Fruit fly (Drosophila melanogaster) whole organism, embryonic: ENCODE data around the gene CG34303.
A peak's percentile ranks its signal among the peaks of the same experiment; 100 is the strongest.

Experiments used
- Awh ChIP-seq: fragments of 200-800 bp; sonication (Bioruptor generic); IDR thresholded peaks from 2 replicates; pipeline ENCODE4, ENCODE4 v1.3.6; 2022; ENCODE audit warnings: missing biosample characterization, missing genetic modification characterization
- Bgb ChIP-seq: fragments of 200-800 bp; sonication (Bioruptor generic); IDR thresholded peaks from 2 replicates; pipeline ENCODE4 v1.3.6; 2022; ENCODE audit warnings: missing biosample characterization, missing genetic modification characterization; ENCODE audit not compliant: partially characterized antibody
- CG10209 ChIP-seq: fragments of 200-800 bp; sonication (Bioruptor generic); optimal IDR thresholded peaks from 3 replicates; lab custom pipeline; 2017; ENCODE audit warnings: missing biosample characterization, mild to moderate bottlenecking, missing genetic modification characterization, missing genetic modification reagents
- CG12391 ChIP-seq: fragments of 200-800 bp; sonication (Bioruptor generic); optimal IDR thresholded peaks from 3 replicates; lab custom pipeline; 2018; ENCODE audit warnings: missing biosample characterization, mild to moderate bottlenecking, missing genetic modification characterization, moderate library complexity
- CG1529 ChIP-seq: fragments of 200-800 bp; sonication (Bioruptor generic); optimal IDR thresholded peaks from 3 replicates; lab custom pipeline; 2018; ENCODE audit warnings: missing biosample characterization, missing genetic modification characterization
- CG15601 ChIP-seq: fragments of 200-800 bp; sonication (Bioruptor generic); optimal IDR thresholded peaks from 3 replicates; lab custom pipeline; 2019; ENCODE audit warnings: missing biosample characterization, mild to moderate bottlenecking, missing genetic modification characterization, moderate library complexity
- CG17186 ChIP-seq: fragments of 200-800 bp; sonication (Bioruptor generic); optimal IDR thresholded peaks from 3 replicates; lab custom pipeline; 2017; ENCODE audit warnings: missing biosample characterization, missing genetic modification reagents, missing genetic modification characterization
- CG17328 ChIP-seq: fragments of 200-800 bp; sonication (Bioruptor generic); IDR thresholded peaks from 2 replicates; pipeline ENCODE4 v1.3.6; 2022; ENCODE audit warnings: missing biosample characterization, missing genetic modification characterization
- CG17912 ChIP-seq: fragments of 200-800 bp; sonication (Bioruptor generic); optimal IDR thresholded peaks from 2 replicates; lab custom pipeline; 2018; ENCODE audit warnings: missing biosample characterization, mild to moderate bottlenecking, missing genetic modification characterization
- CG18476 ChIP-seq: fragments of 200-800 bp; sonication (Bioruptor generic); optimal IDR thresholded peaks from 2 replicates; lab custom pipeline; 2016; ENCODE audit warnings: missing biosample characterization, mild to moderate bottlenecking, missing genetic modification characterization
- CG30020 ChIP-seq: fragments of 200-800 bp; optimal IDR thresholded peaks from 2 replicates; lab custom pipeline; 2019; ENCODE audit warnings: missing biosample characterization, mild to moderate bottlenecking, missing genetic modification characterization, moderate library complexity
- CG3065 ChIP-seq: fragments of 200-800 bp; sonication (Bioruptor generic); optimal IDR thresholded peaks from 2 replicates; lab custom pipeline; 2016; ENCODE audit warnings: missing biosample characterization, missing genetic modification characterization
- CG34376 ChIP-seq: fragments of 200-800 bp; sonication (Bioruptor generic); optimal IDR thresholded peaks from 2 replicates; lab custom pipeline; 2018; ENCODE audit warnings: missing biosample characterization, mild to moderate bottlenecking, missing genetic modification characterization
- CG3838 ChIP-seq: fragments of 200-800 bp; sonication (Bioruptor generic); optimal IDR thresholded peaks from 3 replicates; lab custom pipeline; 2016; ENCODE audit warnings: missing biosample characterization, missing genetic modification characterization
- CG6254 ChIP-seq: fragments of 200-800 bp; sonication (Bioruptor generic); optimal IDR thresholded peaks from 3 replicates; lab custom pipeline; 2017; ENCODE audit warnings: mild to moderate bottlenecking, missing biosample characterization, missing genetic modification reagents, missing genetic modification characterization
- CG6765 ChIP-seq: fragments of 200-800 bp; sonication (Bioruptor generic); optimal IDR thresholded peaks from 3 replicates; lab custom pipeline; 2017; ENCODE audit warnings: missing biosample characterization, mild to moderate bottlenecking, missing genetic modification characterization
- CG7745 ChIP-seq: fragments of 200-800 bp; sonication (Bioruptor generic); optimal IDR thresholded peaks from 2 replicates; lab custom pipeline; 2018; ENCODE audit warnings: missing biosample characterization, mild to moderate bottlenecking, missing genetic modification characterization, moderate library complexity
- CG8765 ChIP-seq: fragments of 200-800 bp; sonication (Bioruptor generic); IDR thresholded peaks from 2 replicates; pipeline ENCODE4 v1.3.6; 2022; ENCODE audit warnings: missing biosample characterization, missing genetic modification characterization
- CG8944 ChIP-seq: fragments of 200-800 bp; sonication (Bioruptor generic); optimal IDR thresholded peaks from 3 replicates; lab custom pipeline; 2016; ENCODE audit warnings: missing biosample characterization, missing genetic modification characterization
- Camta ChIP-seq: fragments of 200-800 bp; sonication (Bioruptor generic); optimal IDR thresholded peaks from 2 replicates; lab custom pipeline; 2016; ENCODE audit warnings: missing biosample characterization, missing genetic modification characterization
- Dad ChIP-seq: fragments of 200-800 bp; sonication (Bioruptor generic); optimal IDR thresholded peaks from 3 replicates; lab custom pipeline; 2016; ENCODE audit warnings: missing biosample characterization, missing genetic modification characterization
- Dip2 ChIP-seq: fragments of 200-800 bp; sonication (Bioruptor generic); IDR thresholded peaks from 2 replicates; pipeline ENCODE4 v1.3.6; 2022; ENCODE audit warnings: missing biosample characterization, missing genetic modification characterization
- Drgx ChIP-seq: fragments of 200-800 bp; sonication (Bioruptor generic); IDR thresholded peaks from 2 replicates; pipeline ENCODE4 v1.3.6; 2022; ENCODE audit warnings: missing biosample characterization, missing genetic modification characterization
- Fer3 ChIP-seq: fragments of 200-800 bp; sonication (Bioruptor generic); optimal IDR thresholded peaks from 2 replicates; lab custom pipeline; 2018; ENCODE audit warnings: missing biosample characterization, mild to moderate bottlenecking, missing genetic modification characterization, moderate library complexity
- H15 ChIP-seq: fragments of 200-800 bp; sonication (Bioruptor generic); IDR thresholded peaks from 3 replicates; pipeline ENCODE4 v1.3.6; 2022; ENCODE audit warnings: missing biosample characterization, missing genetic modification characterization
- NFAT ChIP-seq: fragments of 200-800 bp; sonication (Bioruptor generic); IDR thresholded peaks from 2 replicates; pipeline ENCODE4 v1.3.6; 2022; ENCODE audit warnings: missing biosample characterization, missing genetic modification characterization
- Oaz ChIP-seq: fragments of 200-800 bp; sonication (Bioruptor generic); IDR thresholded peaks from 2 replicates; pipeline ENCODE4 v1.3.6; 2022; ENCODE audit warnings: missing biosample characterization, missing genetic modification characterization
- Sox100B ChIP-seq: fragments of 200-800 bp; sonication (Bioruptor generic); optimal IDR thresholded peaks from 3 replicates; lab custom pipeline; 2018; ENCODE audit warnings: missing biosample characterization, mild to moderate bottlenecking, missing genetic modification characterization
- Sry-β ChIP-seq: fragments of 200-800 bp; sonication (Bioruptor generic); optimal IDR thresholded peaks from 2 replicates; lab custom pipeline; 2018; ENCODE audit warnings: missing biosample characterization, mild to moderate bottlenecking, missing genetic modification characterization, moderate library complexity
- Taf1 ChIP-seq: fragments of 200-800 bp; sonication (Bioruptor generic); IDR thresholded peaks from 2 replicates; pipeline ENCODE4 v1.3.6; 2022; ENCODE audit warnings: missing biosample characterization, missing genetic modification characterization
- Tbp ChIP-seq: fragments of >200 bp; optimal IDR thresholded peaks from 2 replicates; lab custom pipeline; 2018; ENCODE audit warnings: missing biosample characterization, missing genetic modification characterization
- bab2 ChIP-seq: fragments of 200-800 bp; sonication (Bioruptor generic); optimal IDR thresholded peaks from 2 replicates; lab custom pipeline; 2016; ENCODE audit warnings: missing biosample characterization, missing genetic modification characterization
- bcd ChIP-seq: fragments of 200-800 bp; sonication (Bioruptor generic); optimal IDR thresholded peaks from 2 replicates; lab custom pipeline; 2017; ENCODE audit warnings: missing biosample characterization, mild to moderate bottlenecking, missing genetic modification characterization
- chif ChIP-seq, 2 experiments: fragments of 200-800 bp; sonication (Bioruptor generic); optimal IDR thresholded peaks; 3 replicates each; lab custom pipeline; 2016; ENCODE audit warnings: missing biosample characterization in 2 of 2, missing genetic modification characterization in 2 of 2
- crc ChIP-seq: fragments of 200-800 bp; sonication (Bioruptor generic); optimal IDR thresholded peaks from 2 replicates; lab custom pipeline; 2016; ENCODE audit warnings: missing biosample characterization, missing genetic modification characterization
- dysf ChIP-seq: fragments of 200-800 bp; sonication (Bioruptor generic); IDR thresholded peaks from 3 replicates; pipeline ENCODE4 v1.3.6; 2022; ENCODE audit warnings: missing biosample characterization, missing genetic modification characterization
- gcm ChIP-seq: fragments of 200-800 bp; sonication (Bioruptor generic); optimal IDR thresholded peaks from 2 replicates; lab custom pipeline; 2019; ENCODE audit warnings: missing biosample characterization, mild to moderate bottlenecking, missing genetic modification characterization, moderate library complexity
- gt ChIP-seq: fragments of 200-800 bp; sonication (Bioruptor generic); IDR thresholded peaks from 2 replicates; pipeline ENCODE4 v1.3.6; 2022; ENCODE audit warnings: missing biosample characterization, missing genetic modification characterization
- hth ChIP-seq: fragments of >200 bp; optimal IDR thresholded peaks from 2 replicates; lab custom pipeline; 2017; ENCODE audit warnings: inconsistent platforms
- jigr1 ChIP-seq: fragments of 200-800 bp; sonication (Bioruptor generic); IDR thresholded peaks from 3 replicates; pipeline ENCODE4 v1.3.6; 2022; ENCODE audit warnings: missing biosample characterization, missing genetic modification characterization
- kay ChIP-seq: fragments of 200-800 bp; sonication (Bioruptor generic); optimal IDR thresholded peaks from 2 replicates; lab custom pipeline; 2016; ENCODE audit warnings: missing biosample characterization, missing genetic modification characterization
- pb ChIP-seq: fragments of 200-800 bp; sonication (Bioruptor generic); optimal IDR thresholded peaks from 3 replicates; lab custom pipeline; 2016; ENCODE audit warnings: missing biosample characterization, missing genetic modification characterization
- peb ChIP-seq: fragments of 200-800 bp; sonication (Bioruptor generic); IDR thresholded peaks from 2 replicates; pipeline ENCODE4 v1.3.6; 2022; ENCODE audit warnings: missing biosample characterization, missing genetic modification characterization
- prd ChIP-seq, 3 experiments: fragments of >200 bp in 2 of 3; fragments of 200-800 bp in 1 of 3; sonication (Bioruptor generic) in 1 of 3; optimal IDR thresholded peaks in 2 of 3; IDR thresholded peaks in 1 of 3; 2 replicates in 2 of 3; 3 replicates in 1 of 3; pipeline versions ENCODE4 v1.3.6 to Lab custom; 2017 to 2022; ENCODE audit warnings: missing biosample characterization in 1 of 3, missing genetic modification characterization in 1 of 3
- pros ChIP-seq: fragments of 200-800 bp; sonication (Bioruptor generic); optimal IDR thresholded peaks from 3 replicates; lab custom pipeline; 2019; ENCODE audit warnings: missing biosample characterization, mild to moderate bottlenecking, missing genetic modification characterization, moderate library complexity
- psq ChIP-seq: fragments of 200-800 bp; sonication (Bioruptor generic); optimal IDR thresholded peaks from 2 replicates; lab custom pipeline; 2017; ENCODE audit warnings: missing biosample characterization, missing genetic modification characterization
- row ChIP-seq: fragments of 200-800 bp; sonication (Bioruptor generic); IDR thresholded peaks from 3 replicates; pipeline ENCODE4 v1.3.6; 2022; ENCODE audit warnings: missing biosample characterization, missing genetic modification characterization
- sc ChIP-seq, 3 experiments: fragments of >200 bp in 2 of 3; fragments of 200-800 bp in 1 of 3; sonication (Bioruptor generic) in 1 of 3; optimal IDR thresholded peaks; 2 replicates in 2 of 3; 3 replicates in 1 of 3; lab custom pipeline; 2017; ENCODE audit warnings: mild to moderate bottlenecking in 1 of 3, missing biosample characterization in 1 of 3, missing genetic modification characterization in 1 of 3, missing genetic modification reagents in 1 of 3
- sr ChIP-seq: fragments of 200-800 bp; sonication (Bioruptor generic); IDR thresholded peaks from 3 replicates; pipeline ENCODE4 v1.3.6; 2022; ENCODE audit warnings: missing biosample characterization, missing genetic modification characterization
- tgo ChIP-seq: fragments of 200-800 bp; sonication (Bioruptor generic); IDR thresholded peaks from 3 replicates; pipeline ENCODE4 v1.3.6; 2022; ENCODE audit warnings: missing biosample characterization, missing genetic modification characterization
- vnd ChIP-seq: fragments of 200-800 bp; sonication (Bioruptor generic); IDR thresholded peaks from 3 replicates; pipeline ENCODE4 v1.3.6; 2022; ENCODE audit warnings: missing biosample characterization, missing genetic modification characterization; ENCODE audit not compliant: partially characterized antibody

CG34303 gene

dm6 chr3R:10130091-10130490 lies 21.6 kb downstream of the CG34303 start (continued):
- TF ChIP-seq CG6254 (GFP tag; lab: Kevin White, UChicago) (peak; percentile 5), CG34376 (GFP tag; lab: Kevin White, UChicago) (no peak), NFAT (no peak), Camta (peak; percentile 30), CG18476 (GFP tag; lab: Kevin White, UChicago) (peak; percentile 22), CG3838 (GFP tag; lab: Kevin White, UChicago) (no peak), CG17328 (GFP tag; lab: Robert Waterston, UW) (peak; percentile 52), sc (optimal IDR thresholded peaks at IDR 0.05; lab: Kevin White, UChicago) (no peak), sc (GFP tag; optimal IDR thresholded peaks at IDR 0.05; lab: Kevin White, UChicago) (no peak), vnd (GFP tag; lab: Robert Waterston, UW) (no peak), CG30020 (tag; lab: Kevin White, UChicago) (no peak), Sox100B (GFP tag; lab: Kevin White, UChicago) (peak; percentile 47), psq (GFP tag; lab: Kevin White, UChicago) (no peak), CG8944 (GFP tag; lab: Kevin White, UChicago) (no peak), sr (GFP tag; lab: Robert Waterston, UW) (no peak), CG15601 (peak; percentile 23), CG8765 (GFP tag; lab: Robert Waterston, UW) (0 out of 2 replicates have a peak, but pooled peaks have one; percentile 14), CG7745 (tag; lab: Kevin White, UChicago) (no peak), Oaz (no peak), Dad (GFP tag; lab: Kevin White, UChicago) (no peak), Taf1 (GFP tag; lab: Robert Waterston, UW) (no peak), tgo (GFP tag; lab: Robert Waterston, UW) (peak; percentile 67; the same call in 2 of the 3 replicates), Drgx (GFP tag; lab: Robert Waterston, UW) (peak; percentile 88), jigr1 (GFP tag; lab: Robert Waterston, UW) (no peak), gcm (GFP tag; lab: Kevin White, UChicago) (peak; percentile 31), hth (lab: Kevin White, UChicago) (no peak), chif (GFP tag; optimal IDR thresholded peaks at IDR 0.05; lab: Kevin White, UChicago) (peak in 1 of 2 experiments; percentile 22), row (GFP tag; lab: Robert Waterston, UW) (peak; percentile 78), CG1529 (GFP tag; lab: Kevin White, UChicago) (no peak), Sry-β (GFP tag; lab: Kevin White, UChicago) (no peak), Awh (GFP tag; lab: Robert Waterston, UW) (peak; percentile 68; the same call in 1 of the 2 replicates), Bgb (GFP tag; lab: Robert Waterston, UW) (no peak), bcd (GFP tag; lab: Kevin White, UChicago) (peak; percentile 39), gt (no peak), prd (optimal IDR thresholded peaks at IDR 0.05; lab: Kevin White, UChicago) (no peak), prd (GFP tag; IDR thresholded peaks at IDR 0.05; lab: Robert Waterston, UW) (peak; percentile 67), pb (no peak), CG17912 (no peak), CG10209 (GFP tag; lab: Kevin White, UChicago) (peak; percentile 26), pros (no peak), bab2 (GFP tag; lab: Kevin White, UChicago) (no peak), kay (GFP tag; lab: Kevin White, UChicago) (no peak), peb (GFP tag; lab: Robert Waterston, UW) (no peak), dysf (peak; percentile 70), H15 (peak; percentile 59; the same call in 1 of the 3 replicates), Fer3 (tag; lab: Kevin White, UChicago) (peak; percentile 69), Dip2 (GFP tag; lab: Robert Waterston, UW) (no peak), CG6765 (GFP tag; lab: Kevin White, UChicago) (no peak), CG12391 (tag; lab: Kevin White, UChicago) (peak; percentile 71), crc (GFP tag; lab: Kevin White, UChicago) (no peak), CG17186 (no peak), Tbp (GFP tag; lab: Kevin White, UChicago) (no peak), CG3065 (GFP tag; lab: Kevin White, UChicago) (no peak)
